Worm (Caenorhabditis elegans) whole organism, L3 larva: ENCODE measurements around the gene dpy-8.
A peak's percentile ranks its signal among the peaks of the same experiment; 100 is the strongest.

Source experiments
- ZK546.5 ChIP-seq: sonication (generic microtip); optimal IDR thresholded peaks from 2 replicates; lab custom pipeline; 2017; ENCODE audit warnings: missing biosample characterization, missing genetic modification characterization
- aly-2 ChIP-seq: fragments of 150-350 bp; optimal IDR thresholded peaks from 2 replicates; lab custom pipeline; 2014; ENCODE audit warnings: missing biosample characterization, missing genetic modification characterization
- ama-1 ChIP-seq: fragments of 150-350 bp; optimal IDR thresholded peaks from 2 replicates; lab custom pipeline; 2018
- ceh-16 ChIP-seq: sonication (generic microtip); optimal IDR thresholded peaks from 2 replicates; lab custom pipeline; 2017; ENCODE audit warnings: missing biosample characterization, missing genetic modification characterization
- elt-1 ChIP-seq: fragments of 150-350 bp; optimal IDR thresholded peaks from 2 replicates; lab custom pipeline; 2014; ENCODE audit warnings: missing biosample characterization, missing genetic modification characterization
- elt-3 ChIP-seq, 3 experiments: fragments of 150-350 bp in 1 of 3; sonication (generic microtip) in 2 of 3; optimal IDR thresholded peaks; 2 replicates in 2 of 3; 4 replicates in 1 of 3; lab custom pipeline; 2014 to 2017; ENCODE audit warnings: missing biosample characterization in 3 of 3, missing genetic modification characterization in 3 of 3
- fkh-10 ChIP-seq: sonication (generic microtip); optimal IDR thresholded peaks from 2 replicates; lab custom pipeline; 2017; ENCODE audit warnings: missing biosample characterization, missing genetic modification reagents, missing genetic modification characterization
- fkh-2 ChIP-seq: fragments of 150-350 bp; optimal IDR thresholded peaks from 2 replicates; lab custom pipeline; 2014; ENCODE audit warnings: missing biosample characterization, missing genetic modification reagents, missing genetic modification characterization
- lin-15B ChIP-seq: fragments of 150-350 bp; optimal IDR thresholded peaks from 2 replicates; lab custom pipeline; 2014; ENCODE audit warnings: missing biosample characterization, missing genetic modification characterization
- mdl-1 ChIP-seq: fragments of 150-350 bp; optimal IDR thresholded peaks from 2 replicates; lab custom pipeline; 2014; ENCODE audit warnings: missing biosample characterization, missing genetic modification characterization
- nfya-1 ChIP-seq: sonication (generic microtip); optimal IDR thresholded peaks from 2 replicates; lab custom pipeline; 2017; ENCODE audit warnings: missing genetic modification characterization, mild to moderate bottlenecking, missing compliant biosample characterization, antibody characterized with exemption, moderate library complexity; ENCODE audit not compliant: insufficient read depth
- nhr-23 ChIP-seq: fragments of 150-350 bp; optimal IDR thresholded peaks from 2 replicates; lab custom pipeline; 2014; ENCODE audit warnings: missing biosample characterization, missing genetic modification reagents, missing genetic modification characterization
- nhr-76 ChIP-seq: fragments of 150-350 bp; sonication (generic microtip); optimal IDR thresholded peaks from 5 replicates; lab custom pipeline; 2014; ENCODE audit warnings: missing biosample characterization, missing genetic modification characterization
- sea-2 ChIP-seq: fragments of 150-350 bp; sonication (generic microtip); optimal IDR thresholded peaks from 4 replicates; lab custom pipeline; 2014; ENCODE audit warnings: missing biosample characterization, missing genetic modification reagents, missing genetic modification characterization
- zag-1 ChIP-seq: fragments of 150-350 bp; optimal IDR thresholded peaks from 2 replicates; lab custom pipeline; 2014; ENCODE audit warnings: missing biosample characterization, missing genetic modification characterization
- ztf-4 ChIP-seq: fragments of 150-350 bp; optimal IDR thresholded peaks from 2 replicates; lab custom pipeline; 2014; ENCODE audit warnings: missing biosample characterization, missing genetic modification characterization

The dpy-8 gene

DNA sequence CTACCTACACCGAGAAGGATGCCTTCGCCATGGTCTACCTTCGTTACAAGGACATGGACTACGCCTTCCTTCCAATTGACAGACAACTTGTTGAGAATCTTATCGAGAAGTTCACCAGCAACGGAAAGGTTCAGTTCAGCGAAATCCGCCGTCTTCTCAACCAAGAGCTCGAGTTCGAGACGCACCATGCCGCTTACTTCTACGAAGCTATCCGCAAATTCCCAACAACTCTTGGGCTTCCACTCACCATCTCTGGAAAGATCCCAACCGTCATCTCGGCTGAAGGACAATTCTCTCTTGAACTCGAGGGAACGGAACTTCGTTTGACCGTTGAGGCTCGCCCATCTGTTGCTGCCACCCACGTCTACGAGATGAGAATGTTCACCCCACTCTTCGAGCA is 46.9 kb downstream of the dpy-8 start:
- TF ChIP-seq aly-2 (no peak), lin-15B (tag; lab: Kevin White, UChicago) (no peak), mdl-1 (tag; lab: Kevin White, UChicago) (no peak)

DNA sequence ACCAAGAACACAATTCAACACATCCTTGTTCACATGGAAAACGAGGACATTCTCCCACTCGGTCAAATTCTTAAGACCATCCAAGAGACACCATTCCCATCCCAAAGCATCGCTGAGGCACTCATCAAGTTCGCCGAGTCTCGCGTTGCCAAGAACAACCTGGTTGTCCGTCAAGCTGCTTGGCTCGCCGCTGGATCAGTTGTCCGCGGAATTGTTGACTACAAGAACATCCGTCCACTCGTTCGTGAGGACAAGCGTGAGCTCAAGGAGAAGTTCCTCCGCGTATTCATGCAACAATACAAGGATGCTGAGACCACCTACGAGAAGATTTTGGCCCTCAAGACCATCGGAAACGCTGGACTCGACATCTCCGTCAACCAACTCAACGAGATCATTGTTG is 47.9 kb downstream of the dpy-8 start:
- TF ChIP-seq fkh-2 (tag; lab: Kevin White, UChicago) (no peak), nfya-1 (tag; lab: Kevin White, UChicago) (no peak), elt-3 (tag; optimal IDR thresholded peaks at IDR 0.05; lab: Kevin White, UChicago) (no peak), ceh-16 (tag; lab: Kevin White, UChicago) (no peak), nhr-76 (tag; lab: Kevin White, UChicago) (no peak)
- TF ChIP-seq, all 47 proteins: peak for 0

DNA sequence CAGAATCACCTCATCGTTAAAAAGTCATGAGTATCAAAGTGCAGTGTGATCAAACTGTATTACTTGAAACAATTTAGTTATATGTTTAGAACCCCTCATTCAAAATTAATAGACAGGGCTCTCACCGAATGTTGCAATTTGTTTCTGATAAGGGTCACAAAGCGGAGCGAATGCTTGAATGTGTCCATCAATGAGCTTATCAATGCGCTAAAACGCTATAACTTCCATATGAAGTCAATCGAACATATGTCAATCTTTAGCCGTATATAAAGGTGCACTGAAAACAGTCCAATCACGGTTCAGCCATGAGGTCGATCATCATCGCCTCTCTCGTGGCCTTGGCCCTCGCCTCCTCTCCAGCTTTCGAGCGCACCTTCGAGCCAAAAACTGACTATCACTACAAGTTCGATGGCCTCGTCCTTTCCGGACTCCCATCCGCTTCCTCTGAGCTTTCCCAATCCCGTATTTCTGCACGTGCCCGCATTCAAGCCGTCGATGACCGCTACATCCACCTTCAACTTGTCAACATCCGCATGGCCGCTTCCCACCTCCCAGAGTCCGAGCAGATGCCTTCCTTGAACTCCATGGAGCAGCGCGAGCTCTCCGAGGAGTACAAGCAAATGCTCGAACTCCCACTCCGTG is 49.4 kb downstream of the dpy-8 start, which contains the start of gene vit-2:
vit-2 (plus strand) TSS at position 305 of the 642 bp plus-strand sequence.
- TF ChIP-seq ztf-4 (tag; lab: Kevin White, UChicago) (no peak), ama-1 (lab: Kevin White, UChicago) (no peak), elt-1 (tag; lab: Kevin White, UChicago) (no peak), nhr-23 (tag; lab: Kevin White, UChicago) (no peak), ZK546.5 (tag; lab: Kevin White, UChicago) (no peak), fkh-10 (GFP tag; lab: Kevin White, UChicago) (no peak), zag-1 (tag; lab: Kevin White, UChicago) (no peak)

DNA sequence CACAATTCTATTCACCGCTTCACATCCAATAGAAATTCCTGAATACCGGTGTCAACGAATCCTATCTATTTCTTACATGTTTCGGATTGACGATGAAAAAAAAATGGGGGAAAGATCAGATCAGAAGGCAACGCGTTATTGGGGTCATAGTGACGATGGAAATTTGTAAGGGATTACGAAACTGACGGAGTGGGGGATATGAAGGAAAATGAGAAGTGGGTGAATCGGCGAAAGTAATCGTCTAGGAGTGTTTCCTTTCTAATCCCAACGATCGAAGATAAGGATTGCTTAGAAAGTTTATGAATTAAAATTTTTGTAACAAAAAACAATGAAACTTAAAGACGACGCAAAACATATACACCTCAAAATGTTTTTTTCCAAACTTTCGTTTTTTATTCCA is 51.3 kb downstream of the dpy-8 start:
- no peak for TF ChIP-seq sea-2 (GFP tag; lab: Kevin White, UChicago)
- TF ChIP-seq nhr-23 (tag; lab: Kevin White, UChicago) = peak; percentile 88
- TF ChIP-seq, all 47 proteins: peak for 1
